Fruit fly (Drosophila melanogaster): Measurements from ENCODE around the gene CG6770.

Gene CG6770

DNA sequence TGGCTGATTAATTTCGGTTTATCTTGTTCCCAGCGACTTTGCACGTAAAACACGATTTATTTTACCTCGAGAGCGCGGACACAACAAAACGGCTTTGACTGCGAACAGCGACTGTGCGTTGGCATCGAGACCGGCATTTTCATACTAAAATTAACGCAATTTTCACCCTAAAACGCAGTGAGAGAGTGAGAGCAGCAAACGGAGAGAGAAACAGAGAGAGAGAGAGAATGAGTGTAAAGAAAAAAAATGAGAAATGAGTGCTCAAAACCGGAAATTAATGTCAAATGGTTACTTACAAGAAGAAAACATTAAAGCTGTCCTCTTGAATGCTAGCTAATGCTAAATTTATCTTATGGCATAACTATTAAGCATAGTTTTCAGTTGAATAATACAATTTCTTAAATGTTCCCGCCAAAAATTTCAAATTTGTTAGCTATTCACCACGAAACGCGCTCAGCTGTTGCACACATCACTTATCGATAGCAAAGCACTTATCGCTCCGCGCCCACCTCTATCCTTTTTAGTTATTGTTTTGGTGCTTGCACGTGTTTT lies 10.0 kb upstream of the CG6770 start, which contains the start of the genes JhI-21, RpL7-like and CG34164 (continued):
- peak; percentile 58; the same call in 1 of the 2 replicates for TF ChIP-seq ttk (GFP tag; IDR thresholded peaks at IDR 0.05)
- no peak for TF ChIP-seq GATAe (GFP tag; conservative IDR thresholded peaks at IDR 0.05)
- no peak for TF ChIP-seq CrebB (tag; optimal IDR thresholded peaks at IDR 0.05)
- TF ChIP-seq CG30403 (GFP tag; optimal IDR thresholded peaks at IDR 0.05): no peak
- no peak for TF ChIP-seq Sox100B (GFP tag; optimal IDR thresholded peaks at IDR 0.05)
- no peak for TF ChIP-seq maf-S (GFP tag; optimal IDR thresholded peaks at IDR 0.05)
- TF ChIP-seq pzg (GFP tag; optimal IDR thresholded peaks at IDR 0.05): peak; percentile 86
- TF ChIP-seq Hmx (GFP tag; optimal IDR thresholded peaks at IDR 0.05): no peak
- TF ChIP-seq onecut (GFP tag; IDR thresholded peaks at IDR 0.05): no peak
- no peak for TF ChIP-seq CG12744 (GFP tag; optimal IDR thresholded peaks at IDR 0.05)
- no peak for TF ChIP-seq cg (GFP tag; optimal IDR thresholded peaks at IDR 0.05)
- peak; percentile 49 for TF ChIP-seq sd (tag; optimal IDR thresholded peaks at IDR 0.05)
- no peak for TF ChIP-seq Dbx (GFP tag; IDR thresholded peaks at IDR 0.05)
- no peak for TF ChIP-seq run (tag; optimal IDR thresholded peaks at IDR 0.05)
- TF ChIP-seq ato (GFP tag; IDR thresholded peaks at IDR 0.05; ENCODE audit: partially characterized antibody): peak; percentile 31; the same call in 1 of the 2 replicates
- no peak for TF ChIP-seq wor (GFP tag; IDR thresholded peaks at IDR 0.05)
- no peak for TF ChIP-seq tll (GFP tag; optimal IDR thresholded peaks at IDR 0.05)
- TF ChIP-seq HLH54F (GFP tag; optimal IDR thresholded peaks at IDR 0.05): no peak
- no peak for TF ChIP-seq CG3838 (GFP tag; optimal IDR thresholded peaks at IDR 0.05)
- no peak for TF ChIP-seq CG13296 (GFP tag; optimal IDR thresholded peaks at IDR 0.05)
- TF ChIP-seq CG17328 (GFP tag; IDR thresholded peaks at IDR 0.05): no peak
- peak; percentile 31; the same call in 1 of the 3 replicates for TF ChIP-seq CG17361 (GFP tag; IDR thresholded peaks at IDR 0.05)
- TF ChIP-seq Eip74EF (GFP tag; optimal IDR thresholded peaks at IDR 0.05): peak in 1 of 2 experiments; percentile 35
- peak; percentile 78; the same call in 2 of the 3 replicates for TF ChIP-seq CG34422 (GFP tag; IDR thresholded peaks at IDR 0.05)
- TF ChIP-seq eyg (GFP tag; optimal IDR thresholded peaks at IDR 0.05): no peak
- TF ChIP-seq CG10274 (GFP tag; optimal IDR thresholded peaks at IDR 0.05): no peak
- no peak for TF ChIP-seq CG10959 (GFP tag; IDR thresholded peaks at IDR 0.05)
- peak; percentile 45 for TF ChIP-seq nom (GFP tag; optimal IDR thresholded peaks at IDR 0.05)
- TF ChIP-seq Max (GFP tag; optimal IDR thresholded peaks at IDR 0.05): peak; percentile 82
- TF ChIP-seq sug (tag; optimal IDR thresholded peaks at IDR 0.05): no peak
- TF ChIP-seq Pdp1 (GFP tag; optimal IDR thresholded peaks at IDR 0.05): peak in 1 of 2 experiments; percentile 51
- TF ChIP-seq CG31224 (GFP tag; IDR thresholded peaks at IDR 0.05): no peak
- no peak for TF ChIP-seq Lhr (GFP tag; optimal IDR thresholded peaks at IDR 0.05)
- no peak for TF ChIP-seq CG15011 (GFP tag; optimal IDR thresholded peaks at IDR 0.05)
- TF ChIP-seq Doc3 (GFP tag; IDR thresholded peaks at IDR 0.05; ENCODE audit: partially characterized antibody): 0 out of 3 replicates have a peak, but pooled peaks have one; percentile 53
- no peak for TF ChIP-seq Gug (GFP tag; IDR thresholded peaks at IDR 0.05)
- TF ChIP-seq CG6854 (GFP tag; optimal IDR thresholded peaks at IDR 0.05): peak; percentile 30
- TF ChIP-seq sc (optimal IDR thresholded peaks at IDR 0.05): no peak
- no peak for TF ChIP-seq sc (GFP tag; optimal IDR thresholded peaks at IDR 0.05)
- TF ChIP-seq amos (GFP tag; IDR thresholded peaks at IDR 0.05; ENCODE audit: partially characterized antibody): peak; percentile 70; the same call in 1 of the 2 replicates
- peak; percentile 73; the same call in 1 of the 2 replicates for TF ChIP-seq unc-4 (GFP tag; IDR thresholded peaks at IDR 0.05; ENCODE audit: partially characterized antibody)
- TF ChIP-seq hkb (optimal IDR thresholded peaks at IDR 0.05): no peak
- peak; percentile 31; the same call in 1 of the 2 replicates for TF ChIP-seq hkb (GFP tag; IDR thresholded peaks at IDR 0.05)
- TF ChIP-seq gro (GFP tag; optimal IDR thresholded peaks at IDR 0.05): peak; percentile 44
- TF ChIP-seq ATbp (GFP tag; optimal IDR thresholded peaks at IDR 0.05): no peak
- no peak for TF ChIP-seq CG18599 (GFP tag; optimal IDR thresholded peaks at IDR 0.05)
- TF ChIP-seq ap (GFP tag; IDR thresholded peaks at IDR 0.05): no peak
- TF ChIP-seq trem (tag; optimal IDR thresholded peaks at IDR 0.05): peak; percentile 69
- TF ChIP-seq CG4424 (GFP tag; optimal IDR thresholded peaks at IDR 0.05): peak; percentile 38
- TF ChIP-seq sisA (GFP tag; IDR thresholded peaks at IDR 0.05): no peak
